Fruit fly (Drosophila melanogaster) S2 (cell line): ENCODE data around the gene CG34348.

Experiments used
- CG8478 ChIP-seq: fragments of >200 bp; optimal IDR thresholded peaks from 2 replicates; lab custom pipeline; 2018
- CTCF ChIP-seq, 2 experiments: fragments of >200 bp; optimal IDR thresholded peaks; 2 replicates each; lab custom pipeline; 2018

dm6 chrX:11374320-11374719 lies 34.6 kb downstream of the CG34348 start:
- TF ChIP-seq CG8478 (lab: Kevin White, UChicago) (no peak), CTCF (optimal IDR thresholded peaks at IDR 0.05; lab: Kevin White, UChicago) (no peak)
